Fruit fly (Drosophila melanogaster): ENCODE measurements around the gene CG5080.

DNA sequence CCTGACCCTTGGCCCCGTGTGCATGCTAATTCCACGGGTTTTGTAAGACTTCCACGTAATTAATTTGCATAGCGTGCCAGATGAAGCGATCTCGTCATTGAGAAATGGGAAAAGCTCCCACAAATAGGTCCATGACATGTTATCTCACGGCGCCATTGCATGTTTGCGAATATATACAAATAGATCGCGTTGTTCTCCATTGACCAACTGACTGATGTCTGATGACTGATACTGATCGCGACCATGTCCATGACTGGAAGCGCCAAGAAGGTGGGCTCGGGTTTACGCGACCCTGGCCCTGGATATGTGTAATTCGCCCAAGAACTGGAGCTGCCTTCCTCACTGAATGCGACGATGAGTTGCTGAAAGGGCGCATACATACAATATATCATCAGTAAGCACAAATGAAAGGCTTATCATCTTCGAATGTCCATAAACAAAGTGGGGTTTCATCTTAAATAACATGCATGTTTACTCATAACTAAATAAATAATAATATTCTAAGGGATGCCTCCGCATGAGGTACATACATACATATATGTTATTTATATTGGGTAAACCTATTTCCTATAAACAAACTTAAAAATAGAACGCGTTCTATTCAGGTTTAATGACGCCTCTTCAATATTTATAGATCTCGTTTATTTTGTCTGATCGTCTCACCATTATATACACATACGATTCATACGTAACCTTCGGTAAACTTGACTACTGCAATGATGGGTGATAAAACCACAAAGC, 40.4 kb downstream of the CG5080 start:
- TF ChIP-seq CTCF (optimal IDR thresholded peaks at IDR 0.05) (no peak), CG8478 (optimal IDR thresholded peaks at IDR 0.05) (no peak)
